Worm (Caenorhabditis elegans) whole organism, mixed stage, embryonic: Measurements from ENCODE around the gene npp-24.

ENCODE experiments used
- M03D4.4 ChIP-seq: sonication (generic microtip); optimal IDR thresholded peaks from 2 replicates; lab custom pipeline; 2017; ENCODE audit warnings: mild to moderate bottlenecking, missing genetic modification characterization, missing compliant biosample characterization
- blmp-1 ChIP-seq: fragments of 150-350 bp; optimal IDR thresholded peaks from 2 replicates; lab custom pipeline; 2014; ENCODE audit warnings: missing biosample characterization, missing genetic modification characterization
- ceh-39 ChIP-seq: fragments of 150-350 bp; optimal IDR thresholded peaks from 2 replicates; lab custom pipeline; 2014; ENCODE audit warnings: missing biosample characterization, missing genetic modification characterization
- ceh-43 ChIP-seq: fragments of 200-800 bp; sonication (Bioruptor generic); optimal IDR thresholded peaks from 2 replicates; lab custom pipeline; 2018; ENCODE audit warnings: mild to moderate bottlenecking, missing genetic modification characterization, moderate library complexity, missing compliant biosample characterization
- ceh-83 ChIP-seq: fragments of 200-800 bp; sonication (Bioruptor generic); optimal IDR thresholded peaks from 2 replicates; lab custom pipeline; 2018; ENCODE audit warnings: mild to moderate bottlenecking, missing genetic modification characterization, missing compliant biosample characterization
- ces-1 ChIP-seq: fragments of 150-350 bp; optimal IDR thresholded peaks from 2 replicates; lab custom pipeline; 2014; ENCODE audit warnings: missing biosample characterization, missing genetic modification reagents, missing genetic modification characterization
- cnd-1 ChIP-seq: fragments of 200-800 bp; sonication (Bioruptor generic); optimal IDR thresholded peaks from 2 replicates; lab custom pipeline; 2018; ENCODE audit warnings: mild to moderate bottlenecking, missing genetic modification characterization, missing compliant biosample characterization
- drap-1 ChIP-seq: fragments of 200-800 bp; sonication (Bioruptor generic); optimal IDR thresholded peaks from 3 replicates; lab custom pipeline; 2018; ENCODE audit warnings: mild to moderate bottlenecking, missing genetic modification characterization, missing compliant biosample characterization
- elt-1 ChIP-seq: sonication (generic microtip); optimal IDR thresholded peaks from 2 replicates; lab custom pipeline; 2017; ENCODE audit warnings: missing genetic modification characterization, mild to moderate bottlenecking, missing compliant biosample characterization, antibody characterized with exemption, moderate library complexity, borderline replicate concordance; ENCODE audit not compliant: insufficient read depth
- hlh-1 ChIP-seq: fragments of 150-350 bp; optimal IDR thresholded peaks from 2 replicates; lab custom pipeline; 2014; ENCODE audit warnings: missing biosample characterization, missing genetic modification reagents, missing genetic modification characterization
- lin-13 ChIP-seq: fragments of 150-350 bp; optimal IDR thresholded peaks from 2 replicates; lab custom pipeline; 2014; ENCODE audit warnings: missing biosample characterization, missing genetic modification characterization
- lin-32 ChIP-seq: fragments of 200-800 bp; sonication (Bioruptor generic); optimal IDR thresholded peaks from 2 replicates; lab custom pipeline; 2018; ENCODE audit warnings: mild to moderate bottlenecking, missing genetic modification characterization, missing compliant biosample characterization
- mab-5 ChIP-seq: fragments of 150-350 bp; optimal IDR thresholded peaks from 2 replicates; lab custom pipeline; 2014; ENCODE audit warnings: missing biosample characterization, missing genetic modification characterization
- mep-1 ChIP-seq: fragments of 150-350 bp; optimal IDR thresholded peaks from 2 replicates; lab custom pipeline; 2017; ENCODE audit warnings: missing biosample characterization, missing genetic modification reagents, missing genetic modification characterization, inconsistent platforms
- mls-2 ChIP-seq: sonication (generic microtip); optimal IDR thresholded peaks from 2 replicates; lab custom pipeline; 2016; ENCODE audit warnings: mild to moderate bottlenecking, missing genetic modification characterization, moderate library complexity, missing compliant biosample characterization
- nhr-2 ChIP-seq: fragments of 150-350 bp; optimal IDR thresholded peaks from 2 replicates; lab custom pipeline; 2014; ENCODE audit warnings: missing biosample characterization, missing genetic modification characterization
- nhr-237 ChIP-seq: fragments of 150-350 bp; optimal IDR thresholded peaks from 2 replicates; lab custom pipeline; 2014; ENCODE audit warnings: missing biosample characterization, missing genetic modification characterization
- nhr-76 ChIP-seq: sonication (generic microtip); optimal IDR thresholded peaks from 2 replicates; lab custom pipeline; 2017; ENCODE audit warnings: missing biosample characterization, missing genetic modification characterization
- pha-4 ChIP-seq: fragments of 150-350 bp; optimal IDR thresholded peaks from 2 replicates; lab custom pipeline; 2018; ENCODE audit warnings: missing biosample characterization, missing genetic modification reagents, missing genetic modification characterization
- sem-2 ChIP-seq: fragments of 200-800 bp; sonication (Bioruptor generic); optimal IDR thresholded peaks from 2 replicates; lab custom pipeline; 2018; ENCODE audit warnings: mild to moderate bottlenecking, missing genetic modification characterization, missing compliant biosample characterization
- snpc-4 ChIP-seq: fragments of 150-350 bp; optimal IDR thresholded peaks from 2 replicates; lab custom pipeline; 2014; ENCODE audit warnings: missing biosample characterization, missing genetic modification characterization
- tbx-8 ChIP-seq: fragments of 200-800 bp; sonication (Bioruptor generic); optimal IDR thresholded peaks from 2 replicates; lab custom pipeline; 2018; ENCODE audit warnings: mild to moderate bottlenecking, missing genetic modification characterization, moderate library complexity, missing compliant biosample characterization
- unc-120 ChIP-seq: sonication (generic microtip); optimal IDR thresholded peaks from 2 replicates; lab custom pipeline; 2017; ENCODE audit warnings: missing genetic modification characterization, missing compliant biosample characterization; ENCODE audit not compliant: poor library complexity, severe bottlenecking
- unc-39 ChIP-seq: fragments of 150-350 bp; optimal IDR thresholded peaks from 2 replicates; lab custom pipeline; 2014; ENCODE audit warnings: missing biosample characterization, missing genetic modification characterization
- unc-62 ChIP-seq: fragments of 150-350 bp; optimal IDR thresholded peaks from 2 replicates; lab custom pipeline; 2014; ENCODE audit warnings: missing biosample characterization, missing genetic modification reagents, missing genetic modification characterization
- zip-8 ChIP-seq: fragments of 150-350 bp; optimal IDR thresholded peaks from 2 replicates; lab custom pipeline; 2014; ENCODE audit warnings: missing biosample characterization, missing genetic modification characterization
- ztf-11 ChIP-seq: fragments of 150-350 bp; optimal IDR thresholded peaks from 2 replicates; lab custom pipeline; 2014; ENCODE audit warnings: missing biosample characterization, missing genetic modification characterization

Gene npp-24

DNA sequence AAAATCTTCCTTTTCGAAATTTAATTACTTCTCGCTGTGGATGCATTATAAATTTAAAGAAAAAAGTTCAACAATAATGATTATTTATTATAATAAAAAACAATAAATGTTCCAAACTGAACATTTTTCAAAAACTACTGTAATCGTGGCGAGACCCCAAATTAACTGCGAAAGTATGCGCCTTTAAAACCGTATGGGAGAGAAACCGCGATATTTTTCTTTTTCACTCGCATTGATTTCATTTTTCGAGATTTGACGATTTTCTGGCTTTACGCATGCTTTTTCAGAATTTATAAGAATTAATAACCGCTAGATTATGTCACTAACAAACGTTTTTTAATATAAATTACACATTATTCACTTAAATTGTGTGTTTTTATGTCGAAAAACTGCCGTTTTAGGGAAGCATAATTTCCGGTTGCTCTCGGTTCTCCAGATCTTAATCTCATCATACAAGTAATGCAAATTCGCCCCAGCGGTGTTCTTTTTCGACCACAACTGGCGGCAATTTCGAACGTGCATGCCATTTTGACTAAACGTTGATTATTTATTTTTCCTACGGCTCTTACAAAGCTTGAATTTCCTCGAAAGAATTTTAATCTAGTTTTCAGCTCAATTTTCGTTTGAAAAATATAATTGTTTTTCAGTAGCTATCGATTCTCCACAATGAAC, 4.5 kb upstream of the npp-24 start, which contains the start of gene F12A10.8:
Gene F12A10.8 (minus strand): TSS at position 79 of the 672 bp plus-strand sequence.
- TF ChIP-seq ces-1 (GFP tag; lab: Kevin White, UChicago): peak; percentile 89
- TF ChIP-seq zip-8: no peak
- TF ChIP-seq elt-1: peak; percentile 52

DNA sequence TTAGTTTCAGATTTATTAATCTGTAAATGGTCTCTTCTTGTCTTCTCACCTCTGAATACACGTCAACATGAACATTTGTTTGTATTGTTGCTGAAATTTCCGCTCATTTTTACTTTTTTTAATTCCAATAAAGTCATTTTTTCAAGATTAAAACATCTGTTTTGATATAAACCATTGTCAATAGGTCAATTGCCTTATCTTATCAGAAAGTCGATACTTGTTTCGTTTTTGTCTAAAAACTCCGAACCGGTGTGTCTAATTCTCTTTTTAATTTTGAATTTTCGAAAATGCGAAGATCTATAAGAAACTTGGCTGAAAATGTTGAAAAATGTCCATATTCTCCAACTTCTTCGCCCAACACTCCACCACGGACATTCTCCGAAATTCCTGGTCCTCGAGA, 1.9 kb upstream of the npp-24 start, which contains the start of gene cyp-44A1:
Gene cyp-44A1 (plus strand): TSS at position 285 of the 400 bp plus-strand sequence.
- TF ChIP-seq unc-62 (GFP tag; lab: Kevin White, UChicago): no peak
- TF ChIP-seq unc-39 (tag; lab: Kevin White, UChicago): no peak
- TF ChIP-seq blmp-1: no peak
- no peak for TF ChIP-seq M03D4.4
- no peak for TF ChIP-seq nhr-2 (tag; lab: Kevin White, UChicago)
- TF ChIP-seq, all 35 proteins: peak for 0

DNA sequence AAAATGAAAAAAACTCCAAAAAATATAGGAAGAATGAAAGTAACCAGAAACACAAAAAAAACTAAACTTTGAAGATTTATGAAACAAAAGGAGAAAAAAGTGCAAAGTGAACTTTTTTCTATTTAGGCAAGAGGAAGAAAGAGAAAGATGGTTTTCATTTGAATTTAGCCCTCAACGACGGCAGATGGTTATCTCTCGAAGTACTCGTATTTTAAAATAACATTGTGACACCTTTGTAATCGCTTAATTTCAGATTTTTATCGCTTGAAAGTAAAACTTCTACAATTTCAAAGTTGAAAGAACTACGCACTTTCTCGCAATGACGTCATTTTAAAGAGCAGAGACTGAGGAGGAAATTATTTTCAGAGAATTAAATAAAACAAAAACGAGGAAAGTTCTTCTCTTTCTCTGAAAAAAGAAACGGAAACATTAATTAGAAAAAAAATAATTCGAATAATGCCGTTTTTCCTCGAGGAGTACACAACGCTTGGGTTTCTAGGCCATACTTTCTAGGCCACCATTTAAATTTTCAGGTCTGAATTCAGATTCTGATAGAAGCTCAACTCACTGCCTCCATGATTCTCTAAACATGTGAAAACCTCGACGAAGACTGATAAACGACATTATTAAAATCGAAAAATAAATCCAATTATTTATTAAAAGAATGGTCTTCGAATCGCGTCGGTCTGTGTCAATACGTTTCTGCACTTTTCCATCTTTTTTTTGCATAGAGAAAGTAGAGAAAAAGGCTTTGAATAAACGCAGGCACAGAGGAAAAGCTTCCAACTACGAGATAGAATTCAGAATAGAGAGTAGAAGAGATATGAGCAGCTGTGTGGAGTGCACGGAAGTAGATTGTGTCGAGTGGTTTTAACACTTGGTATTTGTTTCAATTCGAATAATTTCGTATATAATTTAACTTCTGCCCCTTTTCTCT, 6.0 kb downstream of the npp-24 start:
- peak; percentile 86 for TF ChIP-seq hlh-1 (tag; lab: Kevin White, UChicago)
- TF ChIP-seq ces-1 (GFP tag; lab: Kevin White, UChicago): peak; percentile 67
- peak; percentile 2 for TF ChIP-seq unc-120 (tag; lab: Kevin White, UChicago)
- TF ChIP-seq sem-2 (GFP tag; lab: Kevin White, UChicago): no peak
- no peak for TF ChIP-seq blmp-1

ce11 chrII:5512473-5513097, 6.9 kb downstream of the npp-24 start:
- TF ChIP-seq lin-13: no peak
- TF ChIP-seq pha-4 (tag; lab: Kevin White, UChicago): no peak
- no peak for TF ChIP-seq ztf-11 (tag; lab: Kevin White, UChicago)

- no peak for TF ChIP-seq ceh-83 (GFP tag; lab: Kevin White, UChicago)
- no peak for TF ChIP-seq pha-4 (tag; lab: Kevin White, UChicago)
- no peak for TF ChIP-seq snpc-4 (tag; lab: Kevin White, UChicago)
- no peak for TF ChIP-seq tbx-8
- no peak for TF ChIP-seq cnd-1
- no peak for TF ChIP-seq lin-13
- TF ChIP-seq nhr-237 (tag; lab: Kevin White, UChicago): no peak
- TF ChIP-seq elt-1: no peak
- TF ChIP-seq sem-2 (GFP tag; lab: Kevin White, UChicago): no peak
- TF ChIP-seq mls-2 (tag; lab: Kevin White, UChicago): no peak
- no peak for TF ChIP-seq mab-5
- no peak for TF ChIP-seq ceh-39
- TF ChIP-seq blmp-1: no peak
- no peak for TF ChIP-seq unc-120 (tag; lab: Kevin White, UChicago)
- TF ChIP-seq hlh-1 (tag; lab: Kevin White, UChicago): no peak
These were observed 9.2 kb downstream of the npp-24 start, which contains the start of gene sahd-1 for ce11 chrII:5514846-5515245. sahd-1 (minus strand) TSS chrII:5514945.

DNA sequence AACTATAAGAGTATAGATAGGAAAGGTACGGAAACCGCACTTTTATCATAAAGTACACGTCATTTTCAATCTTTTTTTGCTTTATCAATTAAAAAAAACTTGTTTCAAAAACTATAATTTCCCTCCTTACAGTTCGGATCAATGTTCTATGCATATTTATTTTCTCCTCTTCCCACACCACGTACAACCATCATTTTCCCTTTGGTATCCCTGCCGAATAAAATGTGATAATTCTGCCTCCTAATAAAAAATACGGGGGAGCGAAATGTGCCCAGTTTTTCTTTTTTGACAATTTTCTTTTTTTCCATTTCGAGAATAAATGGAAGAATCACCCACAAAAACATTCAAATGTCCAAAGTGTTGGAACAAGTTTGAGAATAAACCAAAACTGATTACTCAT, 9.9 kb downstream of the npp-24 start, which contains the start of gene ZK177.3:
Gene ZK177.3 (plus strand): TSS at position 301 of the 400 bp plus-strand sequence.
- no peak for TF ChIP-seq drap-1 (GFP tag; lab: Kevin White, UChicago)
- no peak for TF ChIP-seq ceh-43
- TF ChIP-seq mep-1 (tag; lab: Kevin White, UChicago): no peak
- TF ChIP-seq lin-13: no peak
- TF ChIP-seq tbx-8: no peak
- TF ChIP-seq nhr-76 (tag; lab: Kevin White, UChicago): no peak
- TF ChIP-seq mab-5: no peak
- no peak for TF ChIP-seq ces-1 (GFP tag; lab: Kevin White, UChicago)
- no peak for TF ChIP-seq ceh-83 (GFP tag; lab: Kevin White, UChicago)
- TF ChIP-seq sem-2 (GFP tag; lab: Kevin White, UChicago): no peak
- TF ChIP-seq lin-32 (GFP tag; lab: Kevin White, UChicago): no peak
